Fruit fly (Drosophila melanogaster): ENCODE measurements around the gene CG14196.

- TF ChIP-seq CG8478 (optimal IDR thresholded peaks at IDR 0.05) = no peak
- TF ChIP-seq CTCF (optimal IDR thresholded peaks at IDR 0.05) = no peak
These were observed 5.8 kb upstream of the CG14196 start, which contains the start of gene CG7992 for dm6 chrX:19247200-19248052.

Data from S2 (cell line).